Worm (Caenorhabditis elegans): ENCODE results near the gene glr-6.
"Not testable (repeated sequence)": the region's sequence is repeated elsewhere in the genome, so short reads cannot be mapped to it uniquely, and the experiment has no call there.

Gene glr-6

DNA sequence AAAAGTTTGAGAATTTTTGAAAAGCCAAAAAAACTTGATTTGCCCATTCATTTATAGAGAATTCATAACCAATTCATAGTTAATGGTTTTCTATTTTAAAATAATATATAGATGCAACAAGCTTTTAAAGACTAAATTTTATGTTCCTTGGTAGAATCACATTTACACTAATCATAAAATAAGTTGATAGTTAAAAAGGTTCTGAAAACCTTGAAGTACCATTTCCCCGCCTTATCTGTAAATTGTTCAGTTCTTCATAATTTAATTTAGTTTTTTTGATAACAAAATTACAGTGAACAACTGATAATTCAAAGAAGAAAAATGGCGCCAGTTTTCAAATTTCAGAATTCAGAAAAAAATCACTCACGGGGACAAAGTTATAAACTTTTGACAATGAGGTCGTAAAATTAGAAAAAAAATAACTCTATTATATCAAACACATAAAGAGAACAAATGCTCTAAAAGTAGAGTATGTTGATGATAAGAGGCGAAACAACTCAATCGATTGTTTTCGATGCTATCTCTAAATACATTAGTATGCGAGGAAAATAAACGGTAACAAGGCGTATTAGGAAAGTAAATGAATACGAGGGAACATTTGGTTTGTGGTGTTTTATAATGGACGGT lies 44.8 kb upstream of the glr-6 start, which contains the start of gene F41C6.7:
Gene F41C6.7 (minus strand): TSS at position 51 of the 627 bp plus-strand sequence.
- TF ChIP-seq mxl-1 (tag; optimal IDR thresholded peaks at IDR 0.05) (no peak), nhr-80 (tag; optimal IDR thresholded peaks at IDR 0.05) (peak; percentile 40), lin-35 (GFP tag; optimal IDR thresholded peaks at IDR 0.05) (no peak)

ce11 chrX:6884439-6884838 lies 43.9 kb upstream of the glr-6 start:
- TF ChIP-seq nhr-179 (tag; optimal IDR thresholded peaks at IDR 0.05) (no peak), hlh-12 (tag; optimal IDR thresholded peaks at IDR 0.05) (no peak), rpc-1 (optimal IDR thresholded peaks at IDR 0.05) (no peak), rpc-1 (tag; optimal IDR thresholded peaks at IDR 0.05) (no peak), F49E8.2 (tag; optimal IDR thresholded peaks at IDR 0.05; ENCODE audit: insufficient read depth) (no peak), B0035.1 (tag; optimal IDR thresholded peaks at IDR 0.05) (no peak), egrh-3 (GFP tag; IDR thresholded peaks at IDR 0.05) (no peak), nfya-1 (tag; optimal IDR thresholded peaks at IDR 0.05; ENCODE audit: borderline replicate concordance, insufficient read depth) (no peak), let-607 (tag; optimal IDR thresholded peaks at IDR 0.05) (no peak), tbp1 (GFP tag; optimal IDR thresholded peaks at IDR 0.05) (no peak), ztf-6 (GFP tag; IDR thresholded peaks at IDR 0.05) (no peak), die-1 (tag; optimal IDR thresholded peaks at IDR 0.05) (no peak), dpl-1 (GFP tag; optimal IDR thresholded peaks at IDR 0.05) (no peak), nhr-80 (tag; optimal IDR thresholded peaks at IDR 0.05) (no peak), Y67H2A.10 (GFP tag; conservative IDR thresholded peaks at IDR 0.05) (no peak), lin-40 (tag; optimal IDR thresholded peaks at IDR 0.05) (no peak), F39B2.1 (GFP tag; IDR thresholded peaks at IDR 0.05) (no peak)

DNA sequence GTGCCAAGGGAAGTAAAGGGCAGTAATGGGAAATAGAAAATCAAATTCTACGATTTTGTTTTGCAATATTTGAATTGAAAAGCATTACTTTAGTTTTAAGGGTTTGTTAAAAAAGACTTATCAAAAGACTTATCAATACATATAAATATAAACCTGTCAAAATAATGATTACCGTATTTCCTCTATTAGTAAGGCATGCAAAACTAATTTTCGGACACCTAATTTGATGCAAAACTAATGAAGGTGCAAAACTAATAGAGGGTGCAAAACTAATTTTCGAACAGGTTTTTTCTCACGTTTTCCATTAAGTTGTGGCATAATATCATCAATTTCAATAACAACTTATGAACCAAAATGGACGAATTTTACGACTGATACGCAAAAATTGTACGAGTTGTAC lies 41.3 kb upstream of the glr-6 start, which contains the start of gene F41C6.6:
Gene F41C6.6 (minus strand): TSS at position 101 of the 400 bp plus-strand sequence.
- TF ChIP-seq nfya-1 (tag; optimal IDR thresholded peaks at IDR 0.05; ENCODE audit: borderline replicate concordance, insufficient read depth); nhr-120 (GFP tag; IDR thresholded peaks at IDR 0.05); rec-8 (tag; optimal IDR thresholded peaks at IDR 0.05): not testable (repeated sequence)

ce11 chrX:6877436-6877835 lies 36.9 kb upstream of the glr-6 start, which contains the start of gene col-173:
TSS of gene col-173 (minus strand) at chrX:6877536.
- no peak for TF ChIP-seq nhr-90 (tag; optimal IDR thresholded peaks at IDR 0.05)
- TF ChIP-seq hmg-20 (GFP tag; IDR thresholded peaks at IDR 0.05), result no peak
- TF ChIP-seq xnd-1 (tag; optimal IDR thresholded peaks at IDR 0.05), result no peak
- TF ChIP-seq ZK185.1 (tag; optimal IDR thresholded peaks at IDR 0.05; ENCODE audit: poor library complexity, severe bottlenecking), result no peak
- TF ChIP-seq lin-35 (GFP tag; optimal IDR thresholded peaks at IDR 0.05), result no peak
- no peak for TF ChIP-seq madf-3 (GFP tag; IDR thresholded peaks at IDR 0.05)
- TF ChIP-seq Y95B8A.8 (GFP tag; IDR thresholded peaks at IDR 0.05), result no peak
- TF ChIP-seq C06A6.2 (GFP tag; conservative IDR thresholded peaks at IDR 0.05), result no peak
- TF ChIP-seq sdz-38 (tag; optimal IDR thresholded peaks at IDR 0.05), result no peak
- TF ChIP-seq hrde-1 (tag; optimal IDR thresholded peaks at IDR 0.05; ENCODE audit: borderline replicate concordance), result no peak
- no peak for TF ChIP-seq atf-7 (tag; optimal IDR thresholded peaks at IDR 0.05)
- no peak for TF ChIP-seq chd-7 (tag; optimal IDR thresholded peaks at IDR 0.05)
- no peak for TF ChIP-seq T07F8.4 (tag; optimal IDR thresholded peaks at IDR 0.05)
- no peak for TF ChIP-seq lir-1 (GFP tag; conservative IDR thresholded peaks at IDR 0.05)
